Worm (Caenorhabditis elegans): Measurements from ENCODE around the gene H40L08.7.

DNA sequence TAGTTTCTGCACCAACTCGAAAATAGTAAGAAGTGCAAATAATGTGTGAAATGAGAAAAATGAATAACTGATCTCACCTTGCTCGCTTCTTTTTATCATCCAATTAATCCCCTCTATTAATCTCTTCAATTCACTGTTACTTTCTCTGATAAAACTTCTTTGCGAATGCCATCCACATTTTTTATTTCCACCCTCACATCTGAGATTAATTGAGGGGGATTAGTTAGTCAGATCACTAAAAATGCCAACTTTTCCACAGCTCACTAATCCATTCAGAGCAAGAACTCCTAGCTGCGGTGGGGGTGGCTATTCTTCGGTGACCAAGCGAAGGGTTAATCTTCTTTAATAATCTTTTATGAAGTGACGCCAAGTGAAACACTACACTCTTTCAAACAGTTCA lies 42.8 kb downstream of the H40L08.7 start, which contains the start of gene dsc-1:
- no peak for TF ChIP-seq ama-1 (optimal IDR thresholded peaks at IDR 0.05)
- TF ChIP-seq ets-7 (tag; optimal IDR thresholded peaks at IDR 0.05), result no peak
- TF ChIP-seq tbx-11 (GFP tag; IDR thresholded peaks at IDR 0.05), result no peak
- no peak for TF ChIP-seq hnd-1 (tag; optimal IDR thresholded peaks at IDR 0.05)
- no peak for TF ChIP-seq tbx-37 (GFP tag; conservative IDR thresholded peaks at IDR 0.05)
- no peak for TF ChIP-seq B0310.2 (tag; optimal IDR thresholded peaks at IDR 0.05)
- TF ChIP-seq ceh-13 (GFP tag; optimal IDR thresholded peaks at IDR 0.05), result no peak

Data from whole organism, early embryonic.